Fruit fly (Drosophila melanogaster): ENCODE measurements around the gene pn.

pn gene

dm6 chrX:2136831-2137452 lies 44.1 kb upstream of the pn start (continued):
- TF ChIP-seq Met (GFP tag; optimal IDR thresholded peaks at IDR 0.05): peak; percentile 100
- peak; percentile 99 for TF ChIP-seq vri (GFP tag; optimal IDR thresholded peaks at IDR 0.05)
- peak; percentile 98 for TF ChIP-seq CG6808 (GFP tag; optimal IDR thresholded peaks at IDR 0.05)
- TF ChIP-seq CG10669 (GFP tag; optimal IDR thresholded peaks at IDR 0.05): peak; percentile 99
- TF ChIP-seq CG4318 (GFP tag; optimal IDR thresholded peaks at IDR 0.05): peak; percentile 99
- peak; percentile 100 for TF ChIP-seq Gug (GFP tag; IDR thresholded peaks at IDR 0.05)
- TF ChIP-seq cyc (GFP tag; optimal IDR thresholded peaks at IDR 0.05): peak; percentile 100
- TF ChIP-seq lz (GFP tag; optimal IDR thresholded peaks at IDR 0.05): peak; percentile 100
- peak; percentile 96 to 100 for TF ChIP-seq salr (GFP tag; optimal IDR thresholded peaks at IDR 0.05)
- TF ChIP-seq CG8119 (GFP tag; IDR thresholded peaks at IDR 0.05): peak; percentile 100
- peak; percentile 99 for TF ChIP-seq esn (GFP tag; optimal IDR thresholded peaks at IDR 0.05)
- TF ChIP-seq net (GFP tag; optimal IDR thresholded peaks at IDR 0.05): peak; percentile 99
- TF ChIP-seq pdm3 (GFP tag; optimal IDR thresholded peaks at IDR 0.05): peak; percentile 100
- TF ChIP-seq Eip75B (GFP tag; optimal IDR thresholded peaks at IDR 0.05): peak; percentile 99
- peak; percentile 98 for TF ChIP-seq CG16779 (tag; optimal IDR thresholded peaks at IDR 0.05)
- peak; percentile 95 for TF ChIP-seq Hr38 (GFP tag; optimal IDR thresholded peaks at IDR 0.05)
- TF ChIP-seq Blimp-1 (GFP tag; optimal IDR thresholded peaks at IDR 0.05): peak; percentile 96
- TF ChIP-seq CG6163 (GFP tag; IDR thresholded peaks at IDR 0.05): peak; percentile 100
- peak; percentile 100 for TF ChIP-seq acj6 (GFP tag; optimal IDR thresholded peaks at IDR 0.05)
- peak; percentile 100 for TF ChIP-seq Eip78C (GFP tag)
- peak; percentile 100 for TF ChIP-seq CG10631 (GFP tag; optimal IDR thresholded peaks at IDR 0.05)
- TF ChIP-seq CG11902 (GFP tag; optimal IDR thresholded peaks at IDR 0.05): peak; percentile 100
- TF ChIP-seq Ets21C (GFP tag; optimal IDR thresholded peaks at IDR 0.05): peak; percentile 99
- peak; percentile 99 for TF ChIP-seq achi (GFP tag; optimal IDR thresholded peaks at IDR 0.05)

dm6 chrX:2137587-2138341 lies 43.2 kb upstream of the pn start:
- TF ChIP-seq CG6854 (GFP tag; optimal IDR thresholded peaks at IDR 0.05) (peak; percentile 97), CG8119 (GFP tag; IDR thresholded peaks at IDR 0.05) (peak; percentile 99), Ets21C (GFP tag; optimal IDR thresholded peaks at IDR 0.05) (peak; percentile 96), CG9139 (GFP tag; optimal IDR thresholded peaks at IDR 0.05) (peak; percentile 97), CG4318 (GFP tag; optimal IDR thresholded peaks at IDR 0.05) (peak; percentile 98), acj6 (GFP tag; optimal IDR thresholded peaks at IDR 0.05) (peak; percentile 98), Gug (GFP tag; IDR thresholded peaks at IDR 0.05) (peak; percentile 99), CG6163 (GFP tag; IDR thresholded peaks at IDR 0.05) (peak; percentile 97), salr (GFP tag; optimal IDR thresholded peaks at IDR 0.05) (peak; percentile 94 to 96), spab (GFP tag; optimal IDR thresholded peaks at IDR 0.05) (peak; percentile 97), Sox15 (GFP tag; optimal IDR thresholded peaks at IDR 0.05) (peak; percentile 98), net (GFP tag; optimal IDR thresholded peaks at IDR 0.05) (peak; percentile 97), esn (GFP tag; optimal IDR thresholded peaks at IDR 0.05) (peak; percentile 97), CG16779 (tag; optimal IDR thresholded peaks at IDR 0.05) (peak; percentile 97), Hr4 (GFP tag; optimal IDR thresholded peaks at IDR 0.05) (peak; percentile 97), CG8632 (GFP tag; optimal IDR thresholded peaks at IDR 0.05) (peak; percentile 99), Hr38 (GFP tag; optimal IDR thresholded peaks at IDR 0.05) (peak; percentile 44), fkh (GFP tag; optimal IDR thresholded peaks at IDR 0.05) (peak; percentile 81), OdsH (GFP tag; optimal IDR thresholded peaks at IDR 0.05) (peak; percentile 99), vri (GFP tag; optimal IDR thresholded peaks at IDR 0.05) (peak; percentile 95), CG6276 (GFP tag; optimal IDR thresholded peaks at IDR 0.05) (peak; percentile 99), Met (GFP tag; optimal IDR thresholded peaks at IDR 0.05) (peak; percentile 98), dac (GFP tag; optimal IDR thresholded peaks at IDR 0.05) (peak; percentile 94), Hr39 (GFP tag; optimal IDR thresholded peaks at IDR 0.05) (peak; percentile 94), CG3032 (tag; optimal IDR thresholded peaks at IDR 0.05) (peak; percentile 99), Ets96B (tag; optimal IDR thresholded peaks at IDR 0.05) (peak; percentile 99), topi (GFP tag; optimal IDR thresholded peaks at IDR 0.05) (peak; percentile 99), lz (GFP tag; optimal IDR thresholded peaks at IDR 0.05) (peak; percentile 98), ss (GFP tag; optimal IDR thresholded peaks at IDR 0.05) (peak; percentile 97 to 99), CG11762 (GFP tag; optimal IDR thresholded peaks at IDR 0.05; ENCODE audit: insufficient read depth) (peak; percentile 99), fd85E (GFP tag; optimal IDR thresholded peaks at IDR 0.05) (peak; percentile 91), CG10631 (GFP tag; optimal IDR thresholded peaks at IDR 0.05) (peak; percentile 98), fd59A (GFP tag; optimal IDR thresholded peaks at IDR 0.05) (peak; percentile 99), eg (GFP tag; IDR thresholded peaks at IDR 0.05) (peak; percentile 98), CG11902 (GFP tag; optimal IDR thresholded peaks at IDR 0.05) (peak; percentile 97), Sox14 (GFP tag; optimal IDR thresholded peaks at IDR 0.05) (peak; percentile 98), CG31627 (GFP tag; optimal IDR thresholded peaks at IDR 0.05) (peak; percentile 94)

All from whole organism, prepupa.